1 fruit fly cellular context compared by ENCODE assay signal in the genomic region with DNA sequence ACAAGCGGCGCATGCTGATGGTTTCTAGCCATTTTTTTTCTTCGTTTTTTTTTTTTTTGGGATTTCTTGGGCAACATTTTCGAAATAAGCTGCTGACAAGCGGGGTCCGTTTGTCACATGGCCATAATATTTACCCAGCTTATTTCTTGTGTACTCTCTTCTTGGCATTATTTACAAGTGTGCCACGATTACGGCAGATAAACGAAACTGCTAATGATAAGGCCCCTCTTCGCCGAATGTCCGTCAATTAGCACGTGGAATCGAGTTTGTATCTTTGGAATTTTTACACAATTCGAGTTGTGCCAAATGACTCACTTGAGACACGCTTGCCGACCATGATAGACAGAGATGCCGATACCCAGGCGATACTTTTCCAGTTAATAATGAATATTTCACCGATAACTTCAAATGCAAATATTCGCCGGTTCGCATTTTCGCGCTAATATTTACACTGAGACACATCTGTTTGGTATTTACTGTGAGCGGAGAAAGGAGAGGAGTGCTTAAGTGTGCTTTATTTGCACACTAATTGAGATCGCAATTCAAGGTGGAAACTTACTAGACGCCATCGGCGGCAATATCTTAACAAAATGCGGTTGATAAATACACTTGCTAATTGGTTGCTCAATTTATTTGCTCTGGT.
A peak's percentile ranks its signal among the peaks of the same experiment; 100 is the strongest.
TF ChIP-seq lines count a peak whose summit lies in the region.

No protein-coding gene starts in this region.

TF ChIP-seq in whole organism, embryonic, 481 proteins besides CTCF, POLR2A, EP300 and RAD21 (continued from another document and continues in another):
- TF ChIP-seq wek (GFP tag; optimal IDR thresholded peaks at IDR 0.05; lab: Kevin White, UChicago) (peak; percentile 28), dm (GFP tag; optimal IDR thresholded peaks at IDR 0.05; lab: Kevin White, UChicago) (peak; percentile 19), lmd (GFP tag; IDR thresholded peaks at IDR 0.05; lab: Robert Waterston, UW) (no peak), CG15011 (GFP tag; optimal IDR thresholded peaks at IDR 0.05; lab: Kevin White, UChicago) (peak; percentile 23), CG18599 (GFP tag; optimal IDR thresholded peaks at IDR 0.05; lab: Kevin White, UChicago) (peak; percentile 80), CG15073 (GFP tag; optimal IDR thresholded peaks at IDR 0.05; lab: Kevin White, UChicago) (no peak), CG8281 (tag; optimal IDR thresholded peaks at IDR 0.05; lab: Kevin White, UChicago) (peak; percentile 31), vvl (GFP tag; IDR thresholded peaks at IDR 0.05; lab: Robert Waterston, UW) (peak; percentile 45; the same call in 1 of the 2 replicates), HHEX (GFP tag; optimal IDR thresholded peaks at IDR 0.05; lab: Kevin White, UChicago) (peak; percentile 57), CG7928 (GFP tag; optimal IDR thresholded peaks at IDR 0.05; lab: Kevin White, UChicago) (no peak), kni (GFP tag; optimal IDR thresholded peaks at IDR 0.05; lab: Kevin White, UChicago) (peak; percentile 20), mirr (GFP tag; optimal IDR thresholded peaks at IDR 0.05; lab: Kevin White, UChicago) (peak; percentile 52), bowl (GFP tag; IDR thresholded peaks at IDR 0.05; lab: Robert Waterston, UW) (peak; percentile 9; the same call in 1 of the 2 replicates), CG10959 (GFP tag; IDR thresholded peaks at IDR 0.05; lab: Robert Waterston, UW) (peak; percentile 29; the same call in 1 of the 2 replicates), pros (GFP tag; optimal IDR thresholded peaks at IDR 0.05; lab: Kevin White, UChicago) (no peak), Dek (tag; optimal IDR thresholded peaks at IDR 0.05; lab: Kevin White, UChicago) (peak; percentile 20), CG9932 (GFP tag; IDR thresholded peaks at IDR 0.05; lab: Robert Waterston, UW) (0 out of 2 replicates have a peak, but pooled peaks have one; percentile 25), bab2 (GFP tag; optimal IDR thresholded peaks at IDR 0.05; lab: Kevin White, UChicago) (peak; percentile 46), CG12219 (GFP tag; optimal IDR thresholded peaks at IDR 0.05; lab: Kevin White, UChicago) (peak; percentile 20), CG5180 (GFP tag; optimal IDR thresholded peaks at IDR 0.05; lab: Kevin White, UChicago) (peak; percentile 30), E2f2 (GFP tag; IDR thresholded peaks at IDR 0.05; lab: Robert Waterston, UW) (0 out of 2 replicates have a peak, but pooled peaks have one; percentile 21), Dip3 (GFP tag; optimal IDR thresholded peaks at IDR 0.05; lab: Kevin White, UChicago) (peak; percentile 42), CG14965 (GFP tag; optimal IDR thresholded peaks at IDR 0.05; lab: Kevin White, UChicago; ENCODE audit: borderline replicate concordance) (peak; percentile 41), Pdp1 (GFP tag; optimal IDR thresholded peaks at IDR 0.05; lab: Kevin White, UChicago) (peak in 1 of 2 experiments; percentile 48), Hmr (GFP tag; optimal IDR thresholded peaks at IDR 0.05; lab: Kevin White, UChicago) (peak; percentile 87), exex (tag; optimal IDR thresholded peaks at IDR 0.05; lab: Kevin White, UChicago) (peak; percentile 34), p53 (GFP tag; optimal IDR thresholded peaks at IDR 0.05; lab: Kevin White, UChicago) (no peak), lbe (GFP tag; optimal IDR thresholded peaks at IDR 0.05; lab: Kevin White, UChicago) (peak; percentile 37), Meics (GFP tag; optimal IDR thresholded peaks at IDR 0.05; lab: Kevin White, UChicago) (peak; percentile 75), CG13424 (tag; optimal IDR thresholded peaks at IDR 0.05; lab: Kevin White, UChicago) (peak; percentile 33), CG10209 (GFP tag; optimal IDR thresholded peaks at IDR 0.05; lab: Kevin White, UChicago) (peak; percentile 58), E2f1 (GFP tag; IDR thresholded peaks at IDR 0.05; lab: Robert Waterston, UW) (peak; percentile 44; the same call in 1 of the 2 replicates), sens (GFP tag; lab: Kevin White, UChicago) (peak; percentile 78), pfk (GFP tag; optimal IDR thresholded peaks at IDR 0.05; lab: Kevin White, UChicago) (peak; percentile 24), repo (GFP tag; optimal IDR thresholded peaks at IDR 0.05; lab: Kevin White, UChicago) (peak; percentile 30), caup (GFP tag; optimal IDR thresholded peaks at IDR 0.05; lab: Kevin White, UChicago; ENCODE audit: severe bottlenecking) (peak; percentile 87), CG12659 (GFP tag; optimal IDR thresholded peaks at IDR 0.05; lab: Kevin White, UChicago) (peak; percentile 35), insv (GFP tag; optimal IDR thresholded peaks at IDR 0.05; lab: Kevin White, UChicago) (no peak), Mad (GFP tag; optimal IDR thresholded peaks at IDR 0.05; lab: Kevin White, UChicago) (no peak), CG11398 (GFP tag; optimal IDR thresholded peaks at IDR 0.05; lab: Kevin White, UChicago) (peak; percentile 50), nau (GFP tag; optimal IDR thresholded peaks at IDR 0.05; lab: Kevin White, UChicago) (peak; percentile 60), Vsx1 (GFP tag; optimal IDR thresholded peaks at IDR 0.05; lab: Kevin White, UChicago) (peak; percentile 70), Med (GFP tag; lab: Kevin White, UChicago) (peak; percentile 97), unpg (GFP tag; optimal IDR thresholded peaks at IDR 0.05; lab: Kevin White, UChicago) (peak; percentile 10), Nf-YA (GFP tag; IDR thresholded peaks at IDR 0.05; lab: Robert Waterston, UW) (peak; percentile 39; the same call in 1 of the 2 replicates), Trl (optimal IDR thresholded peaks at IDR 0.05; lab: Kevin White, UChicago) (no peak), Trl (GFP tag; optimal IDR thresholded peaks at IDR 0.05; lab: Kevin White, UChicago) (peak; percentile 46), pzg (GFP tag; optimal IDR thresholded peaks at IDR 0.05; lab: Kevin White, UChicago) (peak; percentile 1), org-1 (GFP tag; optimal IDR thresholded peaks at IDR 0.05; lab: Kevin White, UChicago) (peak; percentile 30), MBD-R2 (GFP tag; IDR thresholded peaks at IDR 0.05; lab: Robert Waterston, UW) (0 out of 2 replicates have a peak, but pooled peaks have one; percentile 24), CG8290 (GFP tag; optimal IDR thresholded peaks at IDR 0.05; lab: Kevin White, UChicago) (no peak), CG8290 (tag; optimal IDR thresholded peaks at IDR 0.05; lab: Kevin White, UChicago) (peak in 1 of 2 experiments; percentile 67), CG11093 (GFP tag; IDR thresholded peaks at IDR 0.05; lab: Robert Waterston, UW) (no peak), cwo (GFP tag; optimal IDR thresholded peaks at IDR 0.05; lab: Kevin White, UChicago) (peak; percentile 69), Blimp-1 (GFP tag; optimal IDR thresholded peaks at IDR 0.05; lab: Kevin White, UChicago) (peak; percentile 27), sob (GFP tag; IDR thresholded peaks at IDR 0.05; lab: Robert Waterston, UW) (peak; percentile 52; the same call in 1 of the 2 replicates), CG3995 (GFP tag; optimal IDR thresholded peaks at IDR 0.05; lab: Kevin White, UChicago) (peak; percentile 1), Bteb2 (GFP tag; optimal IDR thresholded peaks at IDR 0.05; lab: Kevin White, UChicago) (peak; percentile 12), fu2 (GFP tag; optimal IDR thresholded peaks at IDR 0.05; lab: Kevin White, UChicago) (peak; percentile 40), Sox100B (GFP tag; optimal IDR thresholded peaks at IDR 0.05; lab: Kevin White, UChicago) (peak; percentile 11), ttk (GFP tag; IDR thresholded peaks at IDR 0.05; lab: Robert Waterston, UW) (peak; percentile 7; the same call in 1 of the 2 replicates), Fer2 (tag; optimal IDR thresholded peaks at IDR 0.05; lab: Kevin White, UChicago) (peak; percentile 36), CG31441 (GFP tag; IDR thresholded peaks at IDR 0.05; lab: Robert Waterston, UW) (no peak; the same call in 1 of the 2 replicates), kah (GFP tag; optimal IDR thresholded peaks at IDR 0.05; lab: Kevin White, UChicago) (peak; percentile 36), CG7839 (tag; optimal IDR thresholded peaks at IDR 0.05; lab: Kevin White, UChicago) (peak; percentile 2), sug (tag; optimal IDR thresholded peaks at IDR 0.05; lab: Kevin White, UChicago) (peak; percentile 37), NfI (GFP tag; optimal IDR thresholded peaks at IDR 0.05; lab: Kevin White, UChicago) (peak; percentile 25), CG6813 (GFP tag; optimal IDR thresholded peaks at IDR 0.05; lab: Kevin White, UChicago) (peak; percentile 65), Fer1 (GFP tag; optimal IDR thresholded peaks at IDR 0.05; lab: Kevin White, UChicago) (peak; percentile 80), Chrac-16 (GFP tag; optimal IDR thresholded peaks at IDR 0.05; lab: Kevin White, UChicago) (no peak), Dad (GFP tag; optimal IDR thresholded peaks at IDR 0.05; lab: Kevin White, UChicago) (peak; percentile 29), al (GFP tag; IDR thresholded peaks at IDR 0.05; lab: Robert Waterston, UW) (no peak), HmgZ (tag; optimal IDR thresholded peaks at IDR 0.05; lab: Kevin White, UChicago) (peak; percentile 46), CG15514 (GFP tag; optimal IDR thresholded peaks at IDR 0.05; lab: Kevin White, UChicago) (peak; percentile 47), CG7987 (GFP tag; optimal IDR thresholded peaks at IDR 0.05; lab: Kevin White, UChicago) (peak; percentile 79), Max (GFP tag; optimal IDR thresholded peaks at IDR 0.05; lab: Kevin White, UChicago) (peak; percentile 7), CkIIα-i1 (GFP tag; IDR thresholded peaks at IDR 0.05; lab: Robert Waterston, UW) (no peak), Jarid2 (GFP tag; optimal IDR thresholded peaks at IDR 0.05; lab: Kevin White, UChicago) (peak; percentile 20), CG10431 (GFP tag; optimal IDR thresholded peaks at IDR 0.05; lab: Kevin White, UChicago) (peak; percentile 19), Doc2 (GFP tag; IDR thresholded peaks at IDR 0.05; lab: Robert Waterston, UW) (no peak), Ets65A (GFP tag; lab: Kevin White, UChicago) (peak; percentile 38), CG6683 (GFP tag; optimal IDR thresholded peaks at IDR 0.05; lab: Kevin White, UChicago) (peak; percentile 56), CG1233 (GFP tag; optimal IDR thresholded peaks at IDR 0.05; lab: Kevin White, UChicago) (peak; percentile 59), shn (GFP tag; optimal IDR thresholded peaks at IDR 0.05; lab: Kevin White, UChicago) (no peak), zfh1 (GFP tag; IDR thresholded peaks at IDR 0.05; lab: Robert Waterston, UW) (0 out of 3 replicates have a peak, but pooled peaks have one; percentile 19), zen (tag; optimal IDR thresholded peaks at IDR 0.05; lab: Kevin White, UChicago) (no peak), CG5953 (GFP tag; IDR thresholded peaks at IDR 0.05; lab: Robert Waterston, UW) (no peak), stc (GFP tag; IDR thresholded peaks at IDR 0.05; lab: Robert Waterston, UW) (0 out of 2 replicates have a peak, but pooled peaks have one; percentile 21), dmrt99B (tag; optimal IDR thresholded peaks at IDR 0.05; lab: Kevin White, UChicago) (no peak), crol (GFP tag; IDR thresholded peaks at IDR 0.05; lab: Robert Waterston, UW) (no peak), bbx (GFP tag; IDR thresholded peaks at IDR 0.05; lab: Robert Waterston, UW; ENCODE audit: partially characterized antibody) (no peak), row (GFP tag; IDR thresholded peaks at IDR 0.05; lab: Robert Waterston, UW) (peak; percentile 6; the same call in 1 of the 3 replicates), CG17568 (GFP tag; optimal IDR thresholded peaks at IDR 0.05; lab: Kevin White, UChicago) (peak; percentile 44), bsh (GFP tag; optimal IDR thresholded peaks at IDR 0.05; lab: Kevin White, UChicago) (peak in 1 of 2 experiments; percentile 31), tup (GFP tag; optimal IDR thresholded peaks at IDR 0.05; lab: Kevin White, UChicago) (peak; percentile 24), PHDP (tag; optimal IDR thresholded peaks at IDR 0.05; lab: Kevin White, UChicago) (peak; percentile 50), CG32772 (GFP tag; IDR thresholded peaks at IDR 0.05; lab: Robert Waterston, UW) (no peak), tgo (GFP tag; IDR thresholded peaks at IDR 0.05; lab: Robert Waterston, UW) (peak; percentile 35; the same call in 1 of the 3 replicates), gem (tag; optimal IDR thresholded peaks at IDR 0.05; lab: Kevin White, UChicago) (peak; percentile 13), CG12299 (tag; optimal IDR thresholded peaks at IDR 0.05; lab: Kevin White, UChicago) (peak; percentile 18), ATbp (GFP tag; optimal IDR thresholded peaks at IDR 0.05; lab: Kevin White, UChicago) (peak; percentile 73), ERR (GFP tag; optimal IDR thresholded peaks at IDR 0.05; lab: Kevin White, UChicago) (peak; percentile 19), vnd (GFP tag; IDR thresholded peaks at IDR 0.05; lab: Robert Waterston, UW; ENCODE audit: partially characterized antibody) (peak; percentile 10; the same call in 1 of the 3 replicates), tio (GFP tag; optimal IDR thresholded peaks at IDR 0.05; lab: Kevin White, UChicago) (peak; percentile 28), CG10321 (GFP tag; IDR thresholded peaks at IDR 0.05; lab: Robert Waterston, UW) (no peak), CG17385 (GFP tag; optimal IDR thresholded peaks at IDR 0.05; lab: Kevin White, UChicago) (peak; percentile 11), gce (GFP tag; IDR thresholded peaks at IDR 0.05; lab: Robert Waterston, UW) (peak; percentile 58; the same call in 1 of the 3 replicates), schlank (tag; optimal IDR thresholded peaks at IDR 0.05; lab: Kevin White, UChicago) (peak; percentile 71), CG6175 (GFP tag; IDR thresholded peaks at IDR 0.05; lab: Robert Waterston, UW) (peak; percentile 46; the same call in 1 of the 3 replicates), CG2875 (GFP tag; optimal IDR thresholded peaks at IDR 0.05; lab: Kevin White, UChicago) (peak; percentile 46), ap (GFP tag; IDR thresholded peaks at IDR 0.05; lab: Robert Waterston, UW) (0 out of 2 replicates have a peak, but pooled peaks have one; percentile 13), CG10366 (GFP tag; IDR thresholded peaks at IDR 0.05; lab: Robert Waterston, UW) (peak; percentile 10; the same call in 1 of the 2 replicates), CG4820 (GFP tag; optimal IDR thresholded peaks at IDR 0.05; lab: Kevin White, UChicago) (no peak), Myb (GFP tag; optimal IDR thresholded peaks at IDR 0.05; lab: Kevin White, UChicago) (peak; percentile 16), CG7556 (GFP tag; optimal IDR thresholded peaks at IDR 0.05; lab: Kevin White, UChicago) (peak; percentile 24), CG16863 (GFP tag; optimal IDR thresholded peaks at IDR 0.05; lab: Kevin White, UChicago) (peak; percentile 1), her (GFP tag; optimal IDR thresholded peaks at IDR 0.05; lab: Kevin White, UChicago) (peak; percentile 34), CHES-1-like (GFP tag; optimal IDR thresholded peaks at IDR 0.05; lab: Kevin White, UChicago) (peak; percentile 54), Oaz (GFP tag; IDR thresholded peaks at IDR 0.05; lab: Robert Waterston, UW) (0 out of 2 replicates have a peak, but pooled peaks have one; percentile 18), Hmx (GFP tag; optimal IDR thresholded peaks at IDR 0.05; lab: Kevin White, UChicago) (no peak)
